Worm (Caenorhabditis elegans): Measurements from ENCODE around the gene clec-262.

clec-262 gene

ce11 chrV:20338020-20338419 is 26.4 kb downstream of the clec-262 start (continued):
- no peak for TF ChIP-seq F10E7.11 (tag; optimal IDR thresholded peaks at IDR 0.05)
- no peak for TF ChIP-seq tbx-9 (tag; optimal IDR thresholded peaks at IDR 0.05; ENCODE audit: borderline replicate concordance)

- TF ChIP-seq ceh-79 (tag; optimal IDR thresholded peaks at IDR 0.05) = no peak
- TF ChIP-seq nfyb-1 (GFP tag; IDR thresholded peaks at IDR 0.05) = no peak
- TF ChIP-seq F37B4.10 (GFP tag; IDR thresholded peaks at IDR 0.05) = no peak
- TF ChIP-seq rec-8 (tag; optimal IDR thresholded peaks at IDR 0.05) = no peak
- no peak for TF ChIP-seq him-1 (tag; optimal IDR thresholded peaks at IDR 0.05)
- TF ChIP-seq Y79H2A.3 (GFP tag; conservative IDR thresholded peaks at IDR 0.05) = no peak
- TF ChIP-seq madf-8 (GFP tag; conservative IDR thresholded peaks at IDR 0.05) = no peak
- no peak for TF ChIP-seq repo-1 (tag; optimal IDR thresholded peaks at IDR 0.05)
- TF ChIP-seq F49E8.2 (tag; optimal IDR thresholded peaks at IDR 0.05; ENCODE audit: insufficient read depth) = no peak
- TF ChIP-seq akir-1 (GFP tag; optimal IDR thresholded peaks at IDR 0.05) = no peak
- TF ChIP-seq ztf-25 (GFP tag; IDR thresholded peaks at IDR 0.05) = no peak
- no peak for TF ChIP-seq hlh-12 (tag; optimal IDR thresholded peaks at IDR 0.05)
- no peak for TF ChIP-seq ets-4 (GFP tag; optimal IDR thresholded peaks at IDR 0.05)
- no peak for TF ChIP-seq ztf-6 (GFP tag; IDR thresholded peaks at IDR 0.05)
- no peak for TF ChIP-seq hlh-26 (GFP tag; conservative IDR thresholded peaks at IDR 0.05)
- TF ChIP-seq lin-54 (GFP tag; optimal IDR thresholded peaks at IDR 0.05) = no peak
- TF ChIP-seq dox-1 (GFP tag; IDR thresholded peaks at IDR 0.05) = no peak
- no peak for TF ChIP-seq lin-35 (GFP tag; optimal IDR thresholded peaks at IDR 0.05)
- TF ChIP-seq tbp1 (GFP tag; optimal IDR thresholded peaks at IDR 0.05) = no peak
Measured at ce11 chrV:20338870-20339269, 27.3 kb downstream of the clec-262 start.

ce11 chrV:20344889-20345288 is 33.3 kb downstream of the clec-262 start, which contains the start of gene Y38H6A.3:
Gene Y38H6A.3 (plus strand): TSS chrV:20345189.
- TF ChIP-seq F57A8.1 (GFP tag; optimal IDR thresholded peaks at IDR 0.05) (no peak), tbx-9 (tag; optimal IDR thresholded peaks at IDR 0.05; ENCODE audit: borderline replicate concordance) (no peak), B0336.3 (GFP tag; IDR thresholded peaks at IDR 0.05) (no peak), Y95B8A.8 (GFP tag; IDR thresholded peaks at IDR 0.05) (no peak), bed-2 (GFP tag; IDR thresholded peaks at IDR 0.05) (no peak), madf-10 (tag; optimal IDR thresholded peaks at IDR 0.05) (no peak), dpff-1 (tag; optimal IDR thresholded peaks at IDR 0.05) (no peak), unc-62 (GFP tag; optimal IDR thresholded peaks at IDR 0.05) (no peak), pbrm-1 (GFP tag; IDR thresholded peaks at IDR 0.05) (no peak), nhr-179 (tag; optimal IDR thresholded peaks at IDR 0.05) (no peak), ztf-6 (GFP tag; IDR thresholded peaks at IDR 0.05) (no peak), ZK185.1 (tag; optimal IDR thresholded peaks at IDR 0.05; ENCODE audit: poor library complexity, severe bottlenecking) (no peak), nhr-120 (GFP tag; IDR thresholded peaks at IDR 0.05) (no peak)

ce11 chrV:20347625-20348024 is 36.0 kb downstream of the clec-262 start:
- TF ChIP-seq hrde-1 (tag; optimal IDR thresholded peaks at IDR 0.05; ENCODE audit: borderline replicate concordance) = no peak
- no peak for TF ChIP-seq nhr-120 (GFP tag; IDR thresholded peaks at IDR 0.05)
- TF ChIP-seq zfh-2 (GFP tag; conservative IDR thresholded peaks at IDR 0.05) = no peak
- TF ChIP-seq rpc-1 (optimal IDR thresholded peaks at IDR 0.05) = peak; percentile 52
- peak; percentile 73 for TF ChIP-seq rpc-1 (tag; optimal IDR thresholded peaks at IDR 0.05)
- no peak for TF ChIP-seq lsy-27 (tag; optimal IDR thresholded peaks at IDR 0.05; ENCODE audit: borderline replicate concordance, insufficient read depth)
- no peak for TF ChIP-seq ama-1 (optimal IDR thresholded peaks at IDR 0.05)
- TF ChIP-seq ama-1 (GFP tag; optimal IDR thresholded peaks at IDR 0.05) = no peak
- TF ChIP-seq nfyb-1 (GFP tag; IDR thresholded peaks at IDR 0.05) = no peak
- TF ChIP-seq D2030.7 (GFP tag; IDR thresholded peaks at IDR 0.05) = peak; percentile 54; the same call in 1 of the 2 replicates
- no peak for TF ChIP-seq ceh-27 (GFP tag; optimal IDR thresholded peaks at IDR 0.05)
- TF ChIP-seq tbp1 (GFP tag; optimal IDR thresholded peaks at IDR 0.05) = peak; percentile 83
- no peak for TF ChIP-seq sdz-38 (tag; optimal IDR thresholded peaks at IDR 0.05)
- TF ChIP-seq K12H6.12 (tag; optimal IDR thresholded peaks at IDR 0.05) = no peak
- TF ChIP-seq him-1 (tag; optimal IDR thresholded peaks at IDR 0.05) = peak; percentile 67
- no peak for TF ChIP-seq ceh-40 (GFP tag; IDR thresholded peaks at IDR 0.05)
- TF ChIP-seq F10E7.11 (tag; optimal IDR thresholded peaks at IDR 0.05) = no peak
- peak; percentile 10 for TF ChIP-seq nhr-90 (tag; optimal IDR thresholded peaks at IDR 0.05)
- 0 out of 2 replicates have a peak, but pooled peaks have one; percentile 31 for TF ChIP-seq ztf-25 (GFP tag; IDR thresholded peaks at IDR 0.05)
